Worm (Caenorhabditis elegans) whole organism, L3 larva: ENCODE measurements around the gene piit-1.

Experiments used
- R02D3.7 ChIP-seq: fragments of 150-350 bp; optimal IDR thresholded peaks from 2 replicates; lab custom pipeline; 2014; ENCODE audit warnings: missing biosample characterization, missing genetic modification characterization
- ama-1 ChIP-seq: fragments of 150-350 bp; optimal IDR thresholded peaks from 2 replicates; lab custom pipeline; 2018
- ceh-16 ChIP-seq: sonication (generic microtip); optimal IDR thresholded peaks from 2 replicates; lab custom pipeline; 2017; ENCODE audit warnings: missing biosample characterization, missing genetic modification characterization
- ceh-28 ChIP-seq: fragments of 150-350 bp; optimal IDR thresholded peaks from 2 replicates; lab custom pipeline; 2014; ENCODE audit warnings: missing biosample characterization, missing genetic modification reagents, missing genetic modification characterization
- ceh-82 ChIP-seq: fragments of 150-350 bp; optimal IDR thresholded peaks from 2 replicates; lab custom pipeline; 2014; ENCODE audit warnings: missing biosample characterization, missing genetic modification characterization
- ceh-9 ChIP-seq: sonication (generic microtip); optimal IDR thresholded peaks from 2 replicates; lab custom pipeline; 2018; ENCODE audit warnings: missing biosample characterization, missing genetic modification characterization
- egl-27 ChIP-seq: sonication (generic microtip); optimal IDR thresholded peaks from 4 replicates; lab custom pipeline; 2017; ENCODE audit warnings: missing biosample characterization, missing genetic modification reagents, missing genetic modification characterization
- egl-5 ChIP-seq: fragments of 150-350 bp; optimal IDR thresholded peaks from 2 replicates; lab custom pipeline; 2017; ENCODE audit warnings: missing biosample characterization, missing genetic modification reagents, missing genetic modification characterization, inconsistent platforms
- elt-2 ChIP-seq: sonication (generic microtip); optimal IDR thresholded peaks from 2 replicates; lab custom pipeline; 2016; ENCODE audit warnings: missing genetic modification reagents, mild to moderate bottlenecking, missing genetic modification characterization, missing compliant biosample characterization
- eor-1 ChIP-seq, 2 experiments: fragments of 150-350 bp; optimal IDR thresholded peaks; 2 replicates each; lab custom pipeline; 2014 to 2018; ENCODE audit warnings: missing biosample characterization in 2 of 2, missing genetic modification characterization in 2 of 2
- fkh-10 ChIP-seq: sonication (generic microtip); optimal IDR thresholded peaks from 2 replicates; lab custom pipeline; 2017; ENCODE audit warnings: missing biosample characterization, missing genetic modification reagents, missing genetic modification characterization
- fkh-2 ChIP-seq: fragments of 150-350 bp; optimal IDR thresholded peaks from 2 replicates; lab custom pipeline; 2014; ENCODE audit warnings: missing biosample characterization, missing genetic modification reagents, missing genetic modification characterization
- fos-1 ChIP-seq: fragments of 150-350 bp; optimal IDR thresholded peaks from 2 replicates; lab custom pipeline; 2014; ENCODE audit warnings: missing biosample characterization, missing genetic modification characterization
- hmg-11 ChIP-seq: sonication (generic microtip); optimal IDR thresholded peaks from 2 replicates; lab custom pipeline; 2016; ENCODE audit warnings: missing genetic modification characterization, missing compliant biosample characterization
- jun-1 ChIP-seq: fragments of 150-350 bp; optimal IDR thresholded peaks from 2 replicates; lab custom pipeline; 2014; ENCODE audit warnings: missing biosample characterization, missing genetic modification reagents, missing genetic modification characterization
- lin-15B ChIP-seq: fragments of 150-350 bp; optimal IDR thresholded peaks from 2 replicates; lab custom pipeline; 2014; ENCODE audit warnings: missing biosample characterization, missing genetic modification characterization
- lin-39 ChIP-seq: fragments of 150-350 bp; optimal IDR thresholded peaks from 2 replicates; lab custom pipeline; 2018; ENCODE audit warnings: missing biosample characterization, missing genetic modification reagents, missing genetic modification characterization
- lsy-12 ChIP-seq: sonication (generic microtip); optimal IDR thresholded peaks from 2 replicates; lab custom pipeline; 2016; ENCODE audit warnings: mild to moderate bottlenecking, missing genetic modification characterization, missing compliant biosample characterization
- mdl-1 ChIP-seq: fragments of 150-350 bp; optimal IDR thresholded peaks from 2 replicates; lab custom pipeline; 2014; ENCODE audit warnings: missing biosample characterization, missing genetic modification characterization
- mml-1 ChIP-seq: fragments of 150-350 bp; sonication (generic microtip); optimal IDR thresholded peaks from 3 replicates; lab custom pipeline; 2014; ENCODE audit warnings: missing biosample characterization, missing genetic modification characterization
- nfya-1 ChIP-seq: sonication (generic microtip); optimal IDR thresholded peaks from 2 replicates; lab custom pipeline; 2017; ENCODE audit warnings: missing genetic modification characterization, mild to moderate bottlenecking, missing compliant biosample characterization, antibody characterized with exemption, moderate library complexity; ENCODE audit not compliant: insufficient read depth
- nhr-12 ChIP-seq: fragments of 150-350 bp; optimal IDR thresholded peaks from 2 replicates; lab custom pipeline; 2014; ENCODE audit warnings: missing biosample characterization, missing genetic modification characterization
- nhr-23 ChIP-seq: fragments of 150-350 bp; optimal IDR thresholded peaks from 2 replicates; lab custom pipeline; 2014; ENCODE audit warnings: missing biosample characterization, missing genetic modification reagents, missing genetic modification characterization
- nhr-25 ChIP-seq: sonication (generic microtip); optimal IDR thresholded peaks from 2 replicates; lab custom pipeline; 2017; ENCODE audit warnings: missing biosample characterization, missing genetic modification characterization
- nhr-28 ChIP-seq: fragments of 150-350 bp; optimal IDR thresholded peaks from 2 replicates; lab custom pipeline; 2014; ENCODE audit warnings: missing biosample characterization, missing genetic modification characterization
- nhr-43 ChIP-seq: sonication (generic microtip); optimal IDR thresholded peaks from 2 replicates; lab custom pipeline; 2016; ENCODE audit warnings: mild to moderate bottlenecking, missing genetic modification characterization, missing compliant biosample characterization; ENCODE audit not compliant: poor library complexity, severe bottlenecking
- nhr-76 ChIP-seq: fragments of 150-350 bp; sonication (generic microtip); optimal IDR thresholded peaks from 5 replicates; lab custom pipeline; 2014; ENCODE audit warnings: missing biosample characterization, missing genetic modification characterization
- nhr-77 ChIP-seq: fragments of 150-350 bp; optimal IDR thresholded peaks from 2 replicates; lab custom pipeline; 2014; ENCODE audit warnings: missing biosample characterization, missing genetic modification characterization
- pha-4 ChIP-seq: fragments of 150-350 bp; optimal IDR thresholded peaks from 2 replicates; lab custom pipeline; 2014; ENCODE audit warnings: missing biosample characterization, missing genetic modification reagents, missing genetic modification characterization
- pqm-1 ChIP-seq: fragments of 150-350 bp; optimal IDR thresholded peaks from 2 replicates; lab custom pipeline; 2017; ENCODE audit warnings: missing biosample characterization, missing genetic modification characterization, inconsistent platforms
- snpc-4 ChIP-seq: fragments of 150-350 bp; optimal IDR thresholded peaks from 2 replicates; lab custom pipeline; 2014; ENCODE audit warnings: missing biosample characterization, missing genetic modification characterization
- tbx-2 ChIP-seq: sonication (generic microtip); optimal IDR thresholded peaks from 2 replicates; lab custom pipeline; 2016; ENCODE audit warnings: mild to moderate bottlenecking, missing genetic modification characterization, missing compliant biosample characterization
- unc-39 ChIP-seq: sonication (generic microtip); optimal IDR thresholded peaks from 4 replicates; lab custom pipeline; 2017; ENCODE audit warnings: missing biosample characterization, missing genetic modification characterization
- unc-62 ChIP-seq: fragments of 150-350 bp; sonication (generic microtip); optimal IDR thresholded peaks from 4 replicates; lab custom pipeline; 2014; ENCODE audit warnings: missing biosample characterization, missing genetic modification reagents, missing genetic modification characterization
- zag-1 ChIP-seq: fragments of 150-350 bp; optimal IDR thresholded peaks from 2 replicates; lab custom pipeline; 2014; ENCODE audit warnings: missing biosample characterization, missing genetic modification characterization
- ztf-11 ChIP-seq: fragments of 150-350 bp; optimal IDR thresholded peaks from 2 replicates; lab custom pipeline; 2014; ENCODE audit warnings: missing biosample characterization, missing genetic modification characterization
- ztf-4 ChIP-seq: fragments of 150-350 bp; optimal IDR thresholded peaks from 2 replicates; lab custom pipeline; 2014; ENCODE audit warnings: missing biosample characterization, missing genetic modification characterization

The piit-1 gene

DNA sequence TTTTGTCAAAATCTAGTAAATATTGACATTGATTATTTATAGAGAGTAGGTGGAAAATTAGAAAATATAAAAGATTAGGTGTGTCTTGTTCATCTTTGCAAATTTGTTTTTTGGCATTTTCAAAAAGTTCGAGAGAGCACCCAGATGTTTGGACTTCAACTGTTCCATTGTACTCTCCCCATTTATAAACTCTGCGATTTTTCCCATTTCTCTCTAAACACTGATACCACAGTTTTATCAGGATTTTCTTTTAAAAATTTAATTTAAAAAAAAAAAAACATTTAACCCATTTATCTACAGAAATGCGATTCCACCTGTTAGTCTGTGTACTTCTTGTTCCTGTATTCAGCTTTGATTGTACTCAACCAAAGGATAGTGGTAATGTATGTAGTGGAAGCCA, 3.1 kb upstream of the piit-1 start, which contains the start of gene tag-290:
Gene tag-290 (plus strand): TSS at position 301 of the 400 bp plus-strand sequence.
- TF ChIP-seq pha-4 (tag; lab: Kevin White, UChicago) (peak; percentile 74), ceh-9 (tag; lab: Kevin White, UChicago) (no peak), ztf-4 (tag; lab: Kevin White, UChicago) (no peak)

- TF ChIP-seq nfya-1 (tag; lab: Kevin White, UChicago): peak; percentile 65
- no peak for TF ChIP-seq egl-27 (tag; lab: Kevin White, UChicago)
- TF ChIP-seq ceh-16 (tag; lab: Kevin White, UChicago): no peak
- no peak for TF ChIP-seq fkh-10
- no peak for TF ChIP-seq egl-5 (tag; lab: Kevin White, UChicago)
- TF ChIP-seq nhr-43 (tag; lab: Kevin White, UChicago): peak; percentile 81
- peak; percentile 89 for TF ChIP-seq hmg-11 (tag; lab: Kevin White, UChicago)
- TF ChIP-seq jun-1 (tag; lab: Kevin White, UChicago): peak; percentile 5
- TF ChIP-seq snpc-4 (tag; lab: Kevin White, UChicago): peak; percentile 72
- TF ChIP-seq fos-1 (tag; lab: Kevin White, UChicago): no peak
- TF ChIP-seq eor-1 (tag; optimal IDR thresholded peaks at IDR 0.05; lab: Kevin White, UChicago): no peak
- TF ChIP-seq ceh-9 (tag; lab: Kevin White, UChicago): no peak
- TF ChIP-seq lin-15B (tag; lab: Kevin White, UChicago): peak; percentile 64
- peak; percentile 73 for TF ChIP-seq nhr-23
- no peak for TF ChIP-seq fkh-2 (tag; lab: Kevin White, UChicago)
- peak; percentile 56 for TF ChIP-seq nhr-25
- TF ChIP-seq nhr-76: peak; percentile 59
- TF ChIP-seq ceh-82 (tag; lab: Kevin White, UChicago): peak; percentile 83
- no peak for TF ChIP-seq nhr-77 (tag; lab: Kevin White, UChicago)
- no peak for TF ChIP-seq nhr-28 (tag; lab: Kevin White, UChicago)
- no peak for TF ChIP-seq mml-1 (tag; lab: Kevin White, UChicago)
- TF ChIP-seq ztf-4 (tag; lab: Kevin White, UChicago): no peak
- peak; percentile 29 for TF ChIP-seq ztf-11
- peak; percentile 47 for TF ChIP-seq lsy-12 (tag; lab: Kevin White, UChicago)
- no peak for TF ChIP-seq zag-1 (tag; lab: Kevin White, UChicago)
- TF ChIP-seq tbx-2 (tag; lab: Kevin White, UChicago): peak; percentile 49
- peak; percentile 59 for TF ChIP-seq elt-2
- no peak for TF ChIP-seq mdl-1 (tag; lab: Kevin White, UChicago)
- no peak for TF ChIP-seq ama-1 (lab: Kevin White, UChicago)
- TF ChIP-seq lin-39 (tag; lab: Kevin White, UChicago): peak; percentile 54
- peak; percentile 56 for TF ChIP-seq R02D3.7
- no peak for TF ChIP-seq nhr-12 (tag; lab: Kevin White, UChicago)
- peak; percentile 40 for TF ChIP-seq ceh-28 (tag; lab: Kevin White, UChicago)
Observed at ce11 chrV:11610481-11610880, 532 bp upstream of the piit-1 start, which contains the start of gene sas-5. TSS of gene sas-5 (plus strand) at chrV:11610737.

DNA sequence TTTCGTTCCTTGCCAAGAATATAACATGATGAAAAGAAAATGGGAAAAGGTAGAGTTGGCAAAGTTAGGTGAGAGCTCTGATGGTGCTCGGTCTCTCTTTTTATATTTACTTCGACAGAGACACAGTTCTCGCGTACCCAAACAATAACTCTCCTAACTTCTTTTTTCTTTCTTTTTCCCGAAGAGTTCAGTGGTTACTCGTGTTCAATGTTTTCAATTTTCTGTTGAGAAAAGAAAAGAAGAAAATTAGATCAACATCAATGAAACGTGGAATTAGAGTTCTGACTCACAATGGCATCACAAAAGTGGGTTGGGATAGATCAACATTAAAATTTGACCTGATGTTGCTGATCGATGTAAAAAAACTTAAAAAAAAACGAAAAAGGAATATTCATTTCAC, 3.5 kb downstream of the piit-1 start, which contains the start of gene idpp-16:
Gene idpp-16 (minus strand): TSS at position 101 of the 400 bp plus-strand sequence.
- TF ChIP-seq nhr-23: no peak
- peak; percentile 74 for TF ChIP-seq pha-4 (tag; lab: Kevin White, UChicago)
- no peak for TF ChIP-seq unc-39 (tag; lab: Kevin White, UChicago)

- TF ChIP-seq fos-1 (tag; lab: Kevin White, UChicago): no peak
- no peak for TF ChIP-seq egl-5 (tag; lab: Kevin White, UChicago)
- TF ChIP-seq mml-1 (tag; lab: Kevin White, UChicago): no peak
- TF ChIP-seq pha-4 (tag; lab: Kevin White, UChicago): peak; percentile 91
- no peak for TF ChIP-seq nhr-12 (tag; lab: Kevin White, UChicago)
Observed at ce11 chrV:11605227-11605626, 4.7 kb downstream of the piit-1 start.

DNA sequence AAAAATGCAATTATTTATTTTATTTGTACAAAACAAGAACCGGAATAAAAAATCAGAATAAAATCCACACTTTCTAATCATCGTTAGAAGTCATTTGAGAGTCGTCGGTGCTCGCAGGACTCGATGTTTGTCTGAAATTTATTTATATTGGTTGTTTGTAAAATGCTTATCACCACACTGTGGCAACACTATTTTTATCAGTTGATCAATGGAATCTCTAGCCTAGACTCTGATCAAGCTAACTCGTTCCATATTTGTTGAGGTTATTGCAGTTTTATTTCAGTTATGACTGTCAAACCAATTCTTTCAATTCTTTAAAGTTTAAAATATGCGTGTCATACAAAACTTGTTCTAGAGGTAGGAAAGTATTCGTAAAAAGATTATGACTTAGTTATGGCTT, 5.5 kb downstream of the piit-1 start, which contains the start of gene dhs-20:
Gene dhs-20 (minus strand): TSS at position 80 of the 400 bp plus-strand sequence.
- TF ChIP-seq nhr-77 (tag; lab: Kevin White, UChicago) (no peak), nhr-43 (tag; lab: Kevin White, UChicago) (no peak), fkh-2 (tag; lab: Kevin White, UChicago) (no peak), mdl-1 (tag; lab: Kevin White, UChicago) (no peak), elt-2 (peak; percentile 76), egl-5 (tag; lab: Kevin White, UChicago) (no peak), snpc-4 (tag; lab: Kevin White, UChicago) (no peak), ceh-82 (tag; lab: Kevin White, UChicago) (no peak), pha-4 (tag; lab: Kevin White, UChicago) (peak; percentile 47), lin-39 (tag; lab: Kevin White, UChicago) (no peak), fos-1 (tag; lab: Kevin White, UChicago) (no peak), eor-1 (tag; optimal IDR thresholded peaks at IDR 0.05; lab: Kevin White, UChicago) (no peak), unc-62 (GFP tag; lab: Kevin White, UChicago) (no peak), pqm-1 (tag; lab: Kevin White, UChicago) (peak; percentile 77), unc-39 (tag; lab: Kevin White, UChicago) (no peak), tbx-2 (tag; lab: Kevin White, UChicago) (no peak), egl-27 (tag; lab: Kevin White, UChicago) (no peak), ama-1 (lab: Kevin White, UChicago) (no peak)
